Worm (Caenorhabditis elegans) whole organism, L1 larva: ENCODE measurements around the gene C44B9.3.
A peak's percentile ranks its signal among the peaks of the same experiment; 100 is the strongest.

Experiments used
- C04F5.9 ChIP-seq: sonication (generic microtip); optimal IDR thresholded peaks from 2 replicates; lab custom pipeline; 2016; ENCODE audit warnings: missing genetic modification characterization, missing compliant biosample characterization
- F16B12.6 ChIP-seq: fragments of 150-350 bp; optimal IDR thresholded peaks from 2 replicates; lab custom pipeline; 2014; ENCODE audit warnings: missing biosample characterization, missing genetic modification characterization
- alr-1 ChIP-seq: fragments of 200-800 bp; sonication (Bioruptor generic); optimal IDR thresholded peaks from 2 replicates; lab custom pipeline; 2018; ENCODE audit warnings: borderline replicate concordance, mild to moderate bottlenecking, missing genetic modification characterization, missing compliant biosample characterization
- ama-1 ChIP-seq: fragments of 150-350 bp; optimal IDR thresholded peaks from 2 replicates; lab custom pipeline; 2014
- blmp-1 ChIP-seq: fragments of 150-350 bp; optimal IDR thresholded peaks from 2 replicates; lab custom pipeline; 2014; ENCODE audit warnings: missing biosample characterization, missing genetic modification characterization
- ceh-8 ChIP-seq: fragments of 200-800 bp; sonication (Bioruptor generic); optimal IDR thresholded peaks from 2 replicates; lab custom pipeline; 2018; ENCODE audit warnings: mild to moderate bottlenecking, missing genetic modification characterization, moderate library complexity, missing compliant biosample characterization
- ceh-82 ChIP-seq, 3 experiments: fragments of 150-350 bp in 1 of 3; sonication (generic microtip) in 2 of 3; optimal IDR thresholded peaks; 2 replicates each; lab custom pipeline; 2014 to 2017; ENCODE audit warnings: missing biosample characterization in 3 of 3, missing genetic modification characterization in 3 of 3
- ceh-88 ChIP-seq: fragments of 200-800 bp; sonication (Bioruptor generic); IDR thresholded peaks from 2 replicates; pipeline ENCODE4 v1.3.6; 2022; ENCODE audit warnings: missing genetic modification characterization, missing compliant biosample characterization
- ces-1 ChIP-seq: fragments of 150-350 bp; optimal IDR thresholded peaks from 2 replicates; lab custom pipeline; 2014; ENCODE audit warnings: missing biosample characterization, missing genetic modification reagents, missing genetic modification characterization
- dpl-1 ChIP-seq, 3 experiments: fragments of 150-350 bp in 2 of 3; sonication (generic microtip) in 1 of 3; optimal IDR thresholded peaks; 2 replicates each; lab custom pipeline; 2014 to 2017; ENCODE audit warnings: missing biosample characterization in 3 of 3, missing genetic modification characterization in 3 of 3, missing genetic modification reagents in 3 of 3
- dsc-1 ChIP-seq: sonication (generic microtip); optimal IDR thresholded peaks from 2 replicates; lab custom pipeline; 2016; ENCODE audit warnings: mild to moderate bottlenecking, missing genetic modification characterization, missing compliant biosample characterization
- efl-1 ChIP-seq, 4 experiments: fragments of 150-350 bp; optimal IDR thresholded peaks in 3 of 4; peaks in 1 of 4; 1 replicate in 1 of 4; 2 replicates in 3 of 4; lab custom pipeline; 2014; ENCODE audit warnings: missing biosample characterization in 2 of 4, missing genetic modification characterization in 2 of 4, missing genetic modification reagents in 2 of 4
- efl-3 ChIP-seq: fragments of 200-800 bp; sonication (Bioruptor generic); optimal IDR thresholded peaks from 2 replicates; lab custom pipeline; 2018; ENCODE audit warnings: mild to moderate bottlenecking, missing genetic modification characterization, missing compliant biosample characterization
- elt-2 ChIP-seq: sonication (generic microtip); optimal IDR thresholded peaks from 2 replicates; lab custom pipeline; 2016; ENCODE audit warnings: missing genetic modification characterization, mild to moderate bottlenecking, inconsistent platforms, missing compliant biosample characterization, missing genetic modification reagents
- fkh-10 ChIP-seq: sonication (generic microtip); optimal IDR thresholded peaks from 2 replicates; lab custom pipeline; 2017; ENCODE audit warnings: missing biosample characterization, missing genetic modification reagents, missing genetic modification characterization
- fkh-8 ChIP-seq: sonication (generic microtip); optimal IDR thresholded peaks from 2 replicates; lab custom pipeline; 2016; ENCODE audit warnings: mild to moderate bottlenecking, missing genetic modification characterization, missing compliant biosample characterization
- fos-1 ChIP-seq: fragments of 150-350 bp; optimal IDR thresholded peaks from 2 replicates; lab custom pipeline; 2014; ENCODE audit warnings: missing biosample characterization, missing genetic modification characterization
- grh-1 ChIP-seq: fragments of 200-800 bp; sonication (Bioruptor generic); IDR thresholded peaks from 2 replicates; pipeline ENCODE4 v1.3.6; 2022; ENCODE audit warnings: missing genetic modification reagents, missing genetic modification characterization, missing compliant biosample characterization
- hlh-4 ChIP-seq: sonication (generic microtip); optimal IDR thresholded peaks from 2 replicates; lab custom pipeline; 2016; ENCODE audit warnings: mild to moderate bottlenecking, missing genetic modification characterization, missing compliant biosample characterization
- irx-1 ChIP-seq: sonication (generic microtip); optimal IDR thresholded peaks from 2 replicates; lab custom pipeline; 2016; ENCODE audit warnings: missing genetic modification characterization, missing compliant biosample characterization
- jun-1 ChIP-seq: fragments of 150-350 bp; optimal IDR thresholded peaks from 2 replicates; lab custom pipeline; 2014; ENCODE audit warnings: missing biosample characterization, missing genetic modification reagents, missing genetic modification characterization
- lin-13 ChIP-seq: fragments of 150-350 bp; optimal IDR thresholded peaks from 2 replicates; lab custom pipeline; 2014; ENCODE audit warnings: missing biosample characterization, missing genetic modification reagents, missing genetic modification characterization
- lsy-2 ChIP-seq, 2 experiments: fragments of 150-350 bp; optimal IDR thresholded peaks; 2 replicates each; lab custom pipeline; 2014; ENCODE audit warnings: missing biosample characterization in 2 of 2, missing genetic modification characterization in 2 of 2
- mdl-1 ChIP-seq, 2 experiments: fragments of 150-350 bp; optimal IDR thresholded peaks; 2 replicates each; lab custom pipeline; 2014 to 2017; ENCODE audit warnings: missing biosample characterization in 2 of 2, missing genetic modification characterization in 2 of 2, inconsistent platforms in 1 of 2
- mef-2 ChIP-seq: fragments of 150-350 bp; optimal IDR thresholded peaks from 2 replicates; lab custom pipeline; 2014; ENCODE audit warnings: missing biosample characterization, missing genetic modification characterization
- mep-1 ChIP-seq: fragments of 150-350 bp; optimal IDR thresholded peaks from 2 replicates; lab custom pipeline; 2014; ENCODE audit warnings: missing biosample characterization, missing genetic modification characterization
- nhr-12 ChIP-seq: sonication (generic microtip); optimal IDR thresholded peaks from 2 replicates; lab custom pipeline; 2017; ENCODE audit warnings: missing biosample characterization, missing genetic modification characterization
- nhr-19 ChIP-seq: fragments of 200-800 bp; sonication (Bioruptor generic); conservative IDR thresholded peaks from 2 replicates; pipeline ENCODE4 v1.3.6; 2022; ENCODE audit warnings: missing genetic modification characterization, missing compliant biosample characterization
- nhr-20 ChIP-seq: sonication (generic microtip); optimal IDR thresholded peaks from 2 replicates; lab custom pipeline; 2016; ENCODE audit warnings: mild to moderate bottlenecking, missing genetic modification characterization, missing compliant biosample characterization
- nhr-28 ChIP-seq: fragments of 150-350 bp; optimal IDR thresholded peaks from 2 replicates; lab custom pipeline; 2014; ENCODE audit warnings: missing biosample characterization, missing genetic modification characterization
- nhr-71 ChIP-seq: sonication (generic microtip); optimal IDR thresholded peaks from 2 replicates; lab custom pipeline; 2016; ENCODE audit warnings: mild to moderate bottlenecking, missing genetic modification characterization, moderate library complexity, missing compliant biosample characterization
- nhr-84 ChIP-seq: sonication (generic microtip); optimal IDR thresholded peaks from 2 replicates; lab custom pipeline; 2017; ENCODE audit warnings: missing biosample characterization, missing genetic modification characterization
- nhr-90 ChIP-seq: sonication (generic microtip); optimal IDR thresholded peaks from 2 replicates; lab custom pipeline; 2016; ENCODE audit warnings: mild to moderate bottlenecking, missing genetic modification characterization, missing compliant biosample characterization; ENCODE audit not compliant: poor library complexity
- swsn-7 ChIP-seq: sonication (generic microtip); optimal IDR thresholded peaks from 2 replicates; lab custom pipeline; 2016; ENCODE audit warnings: missing genetic modification characterization, missing compliant biosample characterization
- unc-62 ChIP-seq: fragments of 150-350 bp; optimal IDR thresholded peaks from 2 replicates; lab custom pipeline; 2014; ENCODE audit warnings: missing biosample characterization, missing genetic modification reagents, missing genetic modification characterization
- unc-86 ChIP-seq: sonication (generic microtip); optimal IDR thresholded peaks from 2 replicates; lab custom pipeline; 2016; ENCODE audit warnings: missing genetic modification characterization, missing compliant biosample characterization
- unc-98 ChIP-seq: fragments of 200-800 bp; sonication (Bioruptor generic); IDR thresholded peaks from 2 replicates; pipeline ENCODE4 v1.3.6; 2022; ENCODE audit warnings: missing genetic modification characterization, missing compliant biosample characterization
- zip-4 ChIP-seq: fragments of 200-800 bp; sonication (Bioruptor generic); optimal IDR thresholded peaks from 2 replicates; lab custom pipeline; 2018; ENCODE audit warnings: mild to moderate bottlenecking, missing genetic modification characterization, moderate library complexity, missing compliant biosample characterization

The C44B9.3 gene

DNA sequence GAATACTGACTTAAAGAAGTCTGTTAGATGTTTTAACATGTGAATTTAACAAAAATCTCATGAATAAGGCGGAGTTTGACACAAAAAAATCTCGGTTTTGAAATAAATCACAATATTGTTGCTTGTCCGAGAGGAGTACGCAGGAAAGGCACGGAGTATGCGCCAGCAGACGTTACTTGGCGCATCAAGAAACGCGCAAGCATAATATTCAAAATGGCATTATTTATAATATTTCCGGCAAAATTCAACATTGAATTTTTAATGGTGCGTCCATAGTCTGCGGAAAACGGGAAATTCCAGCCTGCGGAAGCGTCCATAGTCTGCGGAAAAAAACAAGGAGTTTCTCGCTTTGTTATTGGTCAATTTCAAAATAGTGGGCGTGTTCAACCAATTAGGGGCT lies 35.1 kb downstream of the C44B9.3 start, which contains the start of gene pde-12 (continued):
- TF ChIP-seq nhr-19 (GFP tag; lab: Robert Waterston, UW) = peak; percentile 91
- no peak for TF ChIP-seq hlh-4 (tag; lab: Kevin White, UChicago)
- TF ChIP-seq lin-13 = peak; percentile 80
- no peak for TF ChIP-seq unc-62 (GFP tag; lab: Kevin White, UChicago)
- peak; percentile 91 for TF ChIP-seq irx-1 (tag; lab: Kevin White, UChicago)
- peak in 1 of 2 experiments; percentile 69 for TF ChIP-seq mdl-1 (tag; optimal IDR thresholded peaks at IDR 0.05; lab: Kevin White, UChicago)
- peak; percentile 93 for TF ChIP-seq swsn-7 (tag; lab: Kevin White, UChicago)
- peak; percentile 93 for TF ChIP-seq dsc-1 (tag; lab: Kevin White, UChicago)
- peak; percentile 91 to 92 for TF ChIP-seq lsy-2 (tag; optimal IDR thresholded peaks at IDR 0.05; lab: Kevin White, UChicago)
- TF ChIP-seq mef-2 (tag; lab: Kevin White, UChicago) = no peak
- TF ChIP-seq fos-1 (tag; lab: Kevin White, UChicago) = peak; percentile 74
- TF ChIP-seq fkh-10 (GFP tag; lab: Kevin White, UChicago) = peak; percentile 42
- no peak for TF ChIP-seq nhr-12
- peak; percentile 77 to 88 (median 87) for TF ChIP-seq dpl-1 (GFP tag; optimal IDR thresholded peaks at IDR 0.05; lab: Kevin White, UChicago)
- TF ChIP-seq unc-86 = peak; percentile 91
- TF ChIP-seq mep-1 (tag; lab: Kevin White, UChicago) = peak; percentile 94
- TF ChIP-seq F16B12.6 (tag; lab: Kevin White, UChicago) = peak; percentile 70
- TF ChIP-seq ama-1 (lab: Kevin White, UChicago) = no peak
- TF ChIP-seq blmp-1 = peak; percentile 71
- TF ChIP-seq nhr-90 (tag; lab: Kevin White, UChicago) = peak; percentile 95
- peak; percentile 77 for TF ChIP-seq elt-2

DNA sequence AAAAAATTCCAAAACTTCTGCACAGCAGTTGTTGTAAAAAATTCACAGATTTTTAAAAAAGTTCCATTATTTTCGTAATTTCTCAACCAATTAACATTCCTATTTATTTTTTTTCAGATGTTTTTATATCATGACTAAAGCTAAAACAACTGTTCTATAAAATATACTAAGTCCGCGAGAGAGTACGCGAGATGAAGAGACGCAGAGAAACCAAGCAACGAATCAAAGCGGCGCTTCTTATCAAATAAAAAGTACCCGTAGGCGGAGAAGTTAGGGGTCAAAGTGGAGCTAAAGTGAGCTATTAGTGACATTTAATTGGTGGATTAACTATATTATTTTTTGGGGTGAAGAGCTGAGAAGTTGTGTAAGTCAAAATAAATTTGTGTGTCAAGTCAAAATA lies 47.3 kb downstream of the C44B9.3 start, which contains the start of gene sbsp-1:
Gene sbsp-1, plus strand, starts transcription at position 301 of the 400 bp plus-strand sequence.
- TF ChIP-seq ceh-82 (tag; optimal IDR thresholded peaks at IDR 0.05; lab: Kevin White, UChicago) (no peak), fkh-10 (GFP tag; lab: Kevin White, UChicago) (no peak), nhr-90 (tag; lab: Kevin White, UChicago) (no peak), elt-2 (no peak), efl-3 (GFP tag; lab: Kevin White, UChicago) (no peak), fkh-8 (tag; lab: Kevin White, UChicago) (no peak), ceh-8 (GFP tag; lab: Kevin White, UChicago) (no peak)

DNA sequence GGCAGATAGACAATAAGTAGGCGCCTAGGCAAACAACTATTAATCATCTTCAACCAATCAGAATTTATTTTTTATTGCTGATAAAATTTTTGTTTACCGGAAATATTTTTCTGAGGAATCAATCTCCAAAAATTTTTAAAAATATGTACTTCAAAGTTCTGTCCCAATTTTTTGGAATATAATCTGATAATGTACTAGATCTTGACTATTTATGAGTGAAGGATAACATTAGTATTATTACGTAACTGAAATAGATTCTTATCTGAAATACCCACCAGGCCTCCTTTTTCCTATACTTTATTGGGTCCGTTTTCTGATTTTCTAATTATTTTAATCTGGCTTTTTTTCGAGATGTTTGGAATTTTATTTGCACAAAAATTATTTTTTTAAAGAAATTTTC lies 48.5 kb downstream of the C44B9.3 start:
- no peak for TF ChIP-seq grh-1
- TF ChIP-seq nhr-84 = no peak
- TF ChIP-seq unc-86 = no peak
- no peak for TF ChIP-seq jun-1 (tag; lab: Kevin White, UChicago)
- TF ChIP-seq nhr-28 (tag; lab: Kevin White, UChicago) = no peak
- TF ChIP-seq nhr-71 (tag; lab: Kevin White, UChicago) = no peak
- TF ChIP-seq ceh-88 (GFP tag; lab: Robert Waterston, UW) = no peak
- TF ChIP-seq zip-4 (GFP tag; lab: Kevin White, UChicago) = no peak
- TF ChIP-seq unc-98 = no peak
- no peak for TF ChIP-seq alr-1 (tag; lab: Kevin White, UChicago)
- TF ChIP-seq unc-62 (GFP tag; lab: Kevin White, UChicago) = no peak
- TF ChIP-seq ces-1 (GFP tag; lab: Kevin White, UChicago) = no peak
- no peak for TF ChIP-seq nhr-20
- no peak for TF ChIP-seq efl-1 (optimal IDR thresholded peaks at IDR 0.05; lab: Kevin White, UChicago)
- TF ChIP-seq efl-1 (GFP tag; optimal IDR thresholded peaks at IDR 0.05 in 1 of 2; lab: Kevin White, UChicago) = no peak
- TF ChIP-seq C04F5.9 = no peak
- TF ChIP-seq, all 84 proteins: peak for 0
